Fruit fly (Drosophila melanogaster): ENCODE data around the gene dome.
A peak's percentile ranks its signal among the peaks of the same experiment; 100 is the strongest.

The dome gene

dm6 chrX:19730844-19731243 is 47.5 kb upstream of the dome start, which contains the start of gene AP-1-2beta:
TSS of gene AP-1-2beta (plus strand) at chrX:19731004.
- no peak for TF ChIP-seq CG1621 (tag; optimal IDR thresholded peaks at IDR 0.05)
- TF ChIP-seq Sox102F (GFP tag; optimal IDR thresholded peaks at IDR 0.05) = no peak
- TF ChIP-seq Ets96B (tag; optimal IDR thresholded peaks at IDR 0.05) = no peak
- no peak for TF ChIP-seq Gug (GFP tag; IDR thresholded peaks at IDR 0.05)
- no peak for TF ChIP-seq OdsH (GFP tag; optimal IDR thresholded peaks at IDR 0.05)
- no peak for TF ChIP-seq cyc (GFP tag; optimal IDR thresholded peaks at IDR 0.05)
- TF ChIP-seq achi (GFP tag; optimal IDR thresholded peaks at IDR 0.05) = no peak
- no peak for TF ChIP-seq Sox15 (GFP tag; optimal IDR thresholded peaks at IDR 0.05)
- no peak for TF ChIP-seq CG7368 (GFP tag; optimal IDR thresholded peaks at IDR 0.05)
- no peak for TF ChIP-seq fd85E (GFP tag; optimal IDR thresholded peaks at IDR 0.05)
- no peak for TF ChIP-seq CG6276 (GFP tag; optimal IDR thresholded peaks at IDR 0.05)
- no peak for TF ChIP-seq dsx (GFP tag; optimal IDR thresholded peaks at IDR 0.05; ENCODE audit: poor library complexity, severe bottlenecking)
- no peak for TF ChIP-seq Hr38 (GFP tag; optimal IDR thresholded peaks at IDR 0.05)
- TF ChIP-seq CG8119 (GFP tag; IDR thresholded peaks at IDR 0.05) = no peak
- TF ChIP-seq CG8632 (GFP tag; optimal IDR thresholded peaks at IDR 0.05) = no peak
- no peak for TF ChIP-seq CG9139 (GFP tag; optimal IDR thresholded peaks at IDR 0.05)
- no peak for TF ChIP-seq CG15336 (GFP tag; IDR thresholded peaks at IDR 0.05)

DNA sequence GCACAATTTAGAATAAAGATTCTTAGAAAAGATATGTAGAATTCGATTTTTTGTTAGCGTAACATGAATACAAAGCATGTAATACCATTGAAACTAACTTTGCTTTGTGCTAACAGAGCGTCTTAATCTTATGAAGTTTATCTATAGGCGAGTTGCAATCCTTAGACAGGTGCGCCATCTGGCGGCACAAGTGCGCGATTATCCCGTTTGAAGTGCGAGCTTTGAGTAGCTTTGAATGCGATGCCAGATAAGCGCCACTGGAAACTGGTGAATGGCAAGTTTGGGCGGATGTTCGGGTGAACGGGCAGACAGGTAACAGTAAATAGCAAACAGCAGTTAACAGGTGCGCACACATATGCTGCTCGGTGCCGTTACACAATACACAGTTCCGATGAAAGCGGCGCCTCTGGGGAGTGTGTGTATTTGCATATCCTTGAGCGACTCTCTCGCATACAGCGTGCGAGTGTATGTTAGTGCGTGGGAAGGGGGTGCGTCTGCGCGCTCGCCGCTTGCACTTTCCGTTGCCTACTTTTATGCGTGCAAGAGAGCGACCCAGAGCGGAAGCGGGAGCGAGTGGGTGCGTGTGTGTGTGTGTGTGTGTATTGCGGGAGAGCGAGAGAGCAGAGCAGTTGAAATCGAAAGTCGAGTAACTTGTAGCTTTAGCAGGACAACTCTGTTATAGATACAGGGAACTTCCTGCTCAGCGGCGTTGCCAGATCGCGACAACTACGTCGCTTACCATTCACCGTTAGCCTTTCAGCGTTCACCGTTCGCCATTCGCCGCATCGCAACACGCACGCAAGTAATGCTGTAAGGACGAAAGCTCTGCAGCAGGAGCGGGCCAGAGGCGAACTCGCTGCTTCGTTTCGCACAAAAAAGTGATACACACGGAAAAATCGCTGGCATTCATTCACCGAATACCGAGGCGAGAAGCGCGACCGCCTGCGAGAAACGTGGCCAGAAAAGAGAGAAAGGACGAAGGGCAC is 35.0 kb upstream of the dome start, which contains the start of gene CG12531:
CG12531 (plus strand) TSS at position 936 of the 986 bp plus-strand sequence.
- TF ChIP-seq CG7368 (GFP tag; optimal IDR thresholded peaks at IDR 0.05) (no peak), Lpt (GFP tag; optimal IDR thresholded peaks at IDR 0.05) (no peak), svp (GFP tag) (peak; percentile 10), ss (GFP tag; optimal IDR thresholded peaks at IDR 0.05) (peak in 1 of 2 experiments; percentile 35), CG10669 (GFP tag; optimal IDR thresholded peaks at IDR 0.05) (no peak), CG16779 (tag; optimal IDR thresholded peaks at IDR 0.05) (no peak)

DNA sequence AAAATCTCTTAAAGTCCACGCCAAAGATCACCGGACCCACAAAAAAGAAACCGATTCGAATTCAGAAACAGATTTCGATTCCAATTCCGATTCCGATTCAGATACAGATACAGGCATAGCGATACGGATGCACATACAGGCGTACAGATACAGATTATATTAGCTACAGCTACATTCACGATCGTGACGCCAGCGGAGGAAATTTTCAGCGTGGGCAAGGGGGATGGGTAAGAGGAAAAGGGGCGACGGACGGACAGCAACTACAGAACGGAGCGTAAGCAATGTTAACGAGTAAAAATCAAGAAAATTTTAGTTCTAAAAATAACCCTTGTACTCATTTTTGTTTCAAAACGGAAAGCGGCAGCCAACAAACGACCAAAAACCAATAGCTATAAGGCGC is 33.7 kb upstream of the dome start:
- no peak for TF ChIP-seq net (GFP tag; optimal IDR thresholded peaks at IDR 0.05)
- peak; percentile 17 for TF ChIP-seq svp (GFP tag)

- TF ChIP-seq CG11294 (GFP tag; IDR thresholded peaks at IDR 0.05) = no peak
- TF ChIP-seq CG10631 (GFP tag; optimal IDR thresholded peaks at IDR 0.05) = peak; percentile 5
- TF ChIP-seq CG16779 (tag; optimal IDR thresholded peaks at IDR 0.05) = no peak
- peak; percentile 45 for TF ChIP-seq svp (GFP tag)
- peak; percentile 40 for TF ChIP-seq Eip78C (GFP tag)
Measured at dm6 chrX:19716325-19716917, 33.1 kb upstream of the dome start.

- TF ChIP-seq svp (GFP tag) (peak; percentile 71), Eip93F (GFP tag; optimal IDR thresholded peaks at IDR 0.05) (no peak), CG31627 (GFP tag; optimal IDR thresholded peaks at IDR 0.05) (no peak), fd59A (GFP tag; optimal IDR thresholded peaks at IDR 0.05) (no peak), Gug (GFP tag; IDR thresholded peaks at IDR 0.05) (no peak), pdm3 (GFP tag; optimal IDR thresholded peaks at IDR 0.05) (no peak), CG8632 (GFP tag; optimal IDR thresholded peaks at IDR 0.05) (no peak), CG6792 (GFP tag; optimal IDR thresholded peaks at IDR 0.05) (no peak)
Measured at dm6 chrX:19714816-19715215, 31.5 kb upstream of the dome start.
